Fruit fly (Drosophila melanogaster): ENCODE results near the gene Exo84.
A peak's percentile ranks its signal among the peaks of the same experiment; 100 is the strongest.

The Exo84 gene

DNA sequence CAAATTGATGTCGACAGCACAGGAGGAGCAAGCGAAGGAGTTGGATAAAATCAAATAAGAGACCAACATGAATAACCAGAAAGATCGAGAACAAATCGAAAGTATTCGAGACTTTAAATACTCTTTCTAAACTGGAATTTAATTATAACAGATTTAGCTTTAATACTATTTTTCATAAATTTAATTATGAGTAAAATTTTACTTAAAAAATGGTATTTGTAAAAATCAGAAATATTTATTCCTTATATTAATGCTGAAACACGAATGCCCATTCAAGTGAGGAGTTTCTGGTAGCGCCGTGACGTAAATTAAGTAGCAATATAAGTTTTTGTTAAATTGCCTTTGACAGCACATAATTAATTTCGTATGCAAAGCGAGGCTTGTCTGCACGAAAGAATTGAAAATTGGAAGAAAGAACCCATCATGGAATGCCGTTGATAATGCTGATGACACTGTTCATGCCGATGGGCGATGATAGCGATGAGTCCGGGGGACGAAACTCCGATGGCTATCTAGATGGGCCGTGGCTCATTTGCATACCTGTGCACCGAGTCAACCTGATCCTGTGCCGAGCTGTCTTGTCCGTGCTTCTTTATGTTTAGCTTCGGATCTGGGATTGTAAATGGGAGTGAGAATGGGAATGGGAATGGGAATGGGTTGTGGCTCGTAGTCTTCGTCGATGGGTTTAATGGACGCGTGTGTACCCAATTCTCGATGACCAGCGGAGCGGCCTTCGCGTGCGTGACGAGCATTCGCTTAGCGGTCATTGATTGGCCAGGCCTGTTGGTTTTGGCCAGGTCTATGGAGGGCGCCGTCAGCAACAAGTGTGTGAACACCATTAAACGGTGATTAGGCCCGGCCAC is 39.0 kb downstream of the Exo84 start (continued):
- TF ChIP-seq Sox102F (GFP tag; optimal IDR thresholded peaks at IDR 0.05) (peak; percentile 15), Atf-2 (GFP tag; optimal IDR thresholded peaks at IDR 0.05) (no peak), dimm (GFP tag; IDR thresholded peaks at IDR 0.05) (no peak), CG17186 (GFP tag; optimal IDR thresholded peaks at IDR 0.05) (no peak), repo (GFP tag; optimal IDR thresholded peaks at IDR 0.05) (no peak), lbe (GFP tag; optimal IDR thresholded peaks at IDR 0.05) (no peak), br (optimal IDR thresholded peaks at IDR 0.05) (no peak), Blimp-1 (GFP tag; optimal IDR thresholded peaks at IDR 0.05) (peak; percentile 78), HLH3B (GFP tag; IDR thresholded peaks at IDR 0.05) (no peak), Dek (tag; optimal IDR thresholded peaks at IDR 0.05) (no peak), unc-4 (GFP tag; IDR thresholded peaks at IDR 0.05; ENCODE audit: partially characterized antibody) (no peak), Lhr (GFP tag; optimal IDR thresholded peaks at IDR 0.05) (no peak), CG31388 (GFP tag; optimal IDR thresholded peaks at IDR 0.05) (no peak), MESR4 (GFP tag; optimal IDR thresholded peaks at IDR 0.05) (no peak), CG7786 (GFP tag; optimal IDR thresholded peaks at IDR 0.05) (no peak), CG12071 (GFP tag; optimal IDR thresholded peaks at IDR 0.05) (no peak), hbn (GFP tag; IDR thresholded peaks at IDR 0.05; ENCODE audit: partially characterized antibody) (no peak), row (GFP tag; IDR thresholded peaks at IDR 0.05) (peak; percentile 63), Med (GFP tag) (peak; percentile 73), CG7271 (tag; optimal IDR thresholded peaks at IDR 0.05) (peak; percentile 29), ab (GFP tag; optimal IDR thresholded peaks at IDR 0.05) (no peak), zfh2 (GFP tag; optimal IDR thresholded peaks at IDR 0.05) (no peak), CG30431 (GFP tag; optimal IDR thresholded peaks at IDR 0.05) (no peak), CG7928 (GFP tag; optimal IDR thresholded peaks at IDR 0.05) (no peak), gem (tag; optimal IDR thresholded peaks at IDR 0.05) (peak; percentile 78), Scr (GFP tag; IDR thresholded peaks at IDR 0.05; ENCODE audit: partially characterized antibody) (no peak), lmd (GFP tag; IDR thresholded peaks at IDR 0.05) (no peak), CG3838 (GFP tag; optimal IDR thresholded peaks at IDR 0.05) (no peak), CG2120 (GFP tag; optimal IDR thresholded peaks at IDR 0.05) (no peak), dmrt11E (tag; optimal IDR thresholded peaks at IDR 0.05) (peak; percentile 88), CG3163 (GFP tag; optimal IDR thresholded peaks at IDR 0.05) (no peak), lola (GFP tag; optimal IDR thresholded peaks at IDR 0.05) (peak in 1 of 3 experiments; percentile 86), Adf1 (GFP tag; IDR thresholded peaks at IDR 0.05) (no peak), Oaz (GFP tag; IDR thresholded peaks at IDR 0.05) (no peak), jumu (GFP tag; optimal IDR thresholded peaks at IDR 0.05) (no peak), vnd (GFP tag; IDR thresholded peaks at IDR 0.05; ENCODE audit: partially characterized antibody) (no peak), nerfin-2 (GFP tag; IDR thresholded peaks at IDR 0.05; ENCODE audit: partially characterized antibody) (no peak), Dad (GFP tag; optimal IDR thresholded peaks at IDR 0.05) (no peak), CG11085 (GFP tag; IDR thresholded peaks at IDR 0.05) (no peak), dmrt99B (tag; optimal IDR thresholded peaks at IDR 0.05) (peak; percentile 39), H15 (GFP tag; IDR thresholded peaks at IDR 0.05) (no peak), cas (GFP tag; IDR thresholded peaks at IDR 0.05) (no peak), bbx (GFP tag; IDR thresholded peaks at IDR 0.05; ENCODE audit: partially characterized antibody) (no peak), CG7987 (GFP tag; optimal IDR thresholded peaks at IDR 0.05) (no peak), CG6689 (GFP tag; IDR thresholded peaks at IDR 0.05) (peak; percentile 67), CG1602 (GFP tag; optimal IDR thresholded peaks at IDR 0.05) (no peak), CG16815 (GFP tag; optimal IDR thresholded peaks at IDR 0.05) (peak; percentile 27), ranshi (GFP tag; IDR thresholded peaks at IDR 0.05) (no peak), CG32772 (GFP tag; IDR thresholded peaks at IDR 0.05) (no peak)

Data from whole organism, embryonic.